Fruit fly (Drosophila melanogaster) whole organism, embryonic: ENCODE measurements around the gene Swip-1.

Experiments used
- Atf6 ChIP-seq: fragments of 200-800 bp; sonication (Bioruptor generic); IDR thresholded peaks from 2 replicates; pipeline ENCODE4 v1.3.6; 2022; ENCODE audit warnings: missing biosample characterization, missing genetic modification characterization
- CG10147 ChIP-seq: fragments of 200-800 bp; sonication (Bioruptor generic); optimal IDR thresholded peaks from 2 replicates; lab custom pipeline; 2019; ENCODE audit warnings: missing biosample characterization, mild to moderate bottlenecking, missing genetic modification characterization, moderate library complexity
- CG10274 ChIP-seq: fragments of 200-800 bp; sonication (Bioruptor generic); optimal IDR thresholded peaks from 3 replicates; lab custom pipeline; 2017; ENCODE audit warnings: missing biosample characterization, mild to moderate bottlenecking, missing genetic modification characterization
- CG10366 ChIP-seq: fragments of 200-800 bp; sonication (Bioruptor generic); IDR thresholded peaks from 2 replicates; pipeline ENCODE4 v1.3.6; 2022; ENCODE audit warnings: missing biosample characterization, missing genetic modification characterization
- CG10462 ChIP-seq: fragments of 200-800 bp; sonication (Bioruptor generic); optimal IDR thresholded peaks from 2 replicates; lab custom pipeline; 2016; ENCODE audit warnings: missing biosample characterization, missing genetic modification characterization
- CG10543 ChIP-seq: fragments of 200-800 bp; sonication (Bioruptor generic); optimal IDR thresholded peaks from 3 replicates; lab custom pipeline; 2017; ENCODE audit warnings: missing biosample characterization, mild to moderate bottlenecking, missing genetic modification characterization, moderate library complexity
- CG12659 ChIP-seq: fragments of 200-800 bp; sonication (Bioruptor generic); optimal IDR thresholded peaks from 3 replicates; lab custom pipeline; 2017; ENCODE audit warnings: mild to moderate bottlenecking, missing biosample characterization, missing genetic modification reagents, missing genetic modification characterization
- CG14667 ChIP-seq: fragments of 200-800 bp; sonication (Bioruptor generic); IDR thresholded peaks from 2 replicates; pipeline ENCODE4 v1.3.6; 2022; ENCODE audit warnings: missing biosample characterization, missing genetic modification characterization
- CG14710 ChIP-seq: fragments of 200-800 bp; sonication (Bioruptor generic); optimal IDR thresholded peaks from 3 replicates; lab custom pipeline; 2019; ENCODE audit warnings: missing biosample characterization, mild to moderate bottlenecking, missing genetic modification characterization, moderate library complexity
- CG14860 ChIP-seq: fragments of 200-800 bp; sonication (Bioruptor generic); IDR thresholded peaks from 3 replicates; pipeline ENCODE4 v1.3.6; 2022; ENCODE audit warnings: missing biosample characterization, missing genetic modification characterization; ENCODE audit not compliant: partially characterized antibody
- CG1529 ChIP-seq: fragments of 200-800 bp; sonication (Bioruptor generic); optimal IDR thresholded peaks from 3 replicates; lab custom pipeline; 2018; ENCODE audit warnings: missing biosample characterization, missing genetic modification characterization
- CG17328 ChIP-seq: fragments of 200-800 bp; sonication (Bioruptor generic); IDR thresholded peaks from 2 replicates; pipeline ENCODE4 v1.3.6; 2022; ENCODE audit warnings: missing biosample characterization, missing genetic modification characterization
- CG2202 ChIP-seq: fragments of 200-800 bp; sonication (Bioruptor generic); optimal IDR thresholded peaks from 2 replicates; lab custom pipeline; 2018; ENCODE audit warnings: missing biosample characterization, mild to moderate bottlenecking, missing genetic modification characterization
- CG32532 ChIP-seq: fragments of 200-800 bp; sonication (Bioruptor generic); IDR thresholded peaks from 2 replicates; pipeline ENCODE4 v1.3.6; 2022; ENCODE audit warnings: missing biosample characterization, missing genetic modification characterization
- CG32772 ChIP-seq: fragments of 200-800 bp; sonication (Bioruptor generic); IDR thresholded peaks from 2 replicates; pipeline ENCODE4 v1.3.6; 2022; ENCODE audit warnings: missing biosample characterization, missing genetic modification characterization
- CG33213 ChIP-seq: fragments of 200-800 bp; sonication (Bioruptor generic); optimal IDR thresholded peaks from 3 replicates; lab custom pipeline; 2016; ENCODE audit warnings: missing biosample characterization, missing genetic modification characterization
- CG6254 ChIP-seq: fragments of 200-800 bp; sonication (Bioruptor generic); optimal IDR thresholded peaks from 3 replicates; lab custom pipeline; 2017; ENCODE audit warnings: mild to moderate bottlenecking, missing biosample characterization, missing genetic modification reagents, missing genetic modification characterization
- CG6689 ChIP-seq: fragments of 200-800 bp; sonication (Bioruptor generic); IDR thresholded peaks from 2 replicates; pipeline ENCODE4 v1.3.6; 2022; ENCODE audit warnings: missing biosample characterization, missing genetic modification characterization
- CG7745 ChIP-seq: fragments of 200-800 bp; sonication (Bioruptor generic); optimal IDR thresholded peaks from 2 replicates; lab custom pipeline; 2018; ENCODE audit warnings: missing biosample characterization, mild to moderate bottlenecking, missing genetic modification characterization, moderate library complexity
- CG9727 ChIP-seq: fragments of 200-800 bp; sonication (Bioruptor generic); optimal IDR thresholded peaks from 3 replicates; lab custom pipeline; 2017; ENCODE audit warnings: missing biosample characterization, mild to moderate bottlenecking, missing genetic modification characterization
- CkIIα-i1 ChIP-seq: fragments of 200-800 bp; sonication (Bioruptor generic); IDR thresholded peaks from 2 replicates; pipeline ENCODE4 v1.3.6; 2022; ENCODE audit warnings: missing biosample characterization, missing genetic modification characterization
- Dbx ChIP-seq: fragments of 200-800 bp; sonication (Bioruptor generic); IDR thresholded peaks from 3 replicates; pipeline ENCODE4 v1.3.6; 2022; ENCODE audit warnings: missing biosample characterization, missing genetic modification characterization
- Dfd ChIP-seq, 2 experiments: fragments of >200 bp; optimal IDR thresholded peaks; 2 replicates each; lab custom pipeline; 2017; ENCODE audit warnings: missing biosample characterization in 2 of 2, missing genetic modification characterization in 2 of 2
- Drgx ChIP-seq: fragments of 200-800 bp; sonication (Bioruptor generic); IDR thresholded peaks from 2 replicates; pipeline ENCODE4 v1.3.6; 2022; ENCODE audit warnings: missing biosample characterization, missing genetic modification characterization
- H15 ChIP-seq: fragments of 200-800 bp; sonication (Bioruptor generic); IDR thresholded peaks from 3 replicates; pipeline ENCODE4 v1.3.6; 2022; ENCODE audit warnings: missing biosample characterization, missing genetic modification characterization
- Hr51 ChIP-seq, 2 experiments: fragments of 200-800 bp; sonication (Bioruptor generic); optimal IDR thresholded peaks; 2 replicates in 1 of 2; 3 replicates in 1 of 2; lab custom pipeline; 2016 to 2018; ENCODE audit warnings: missing biosample characterization in 2 of 2, missing genetic modification characterization in 2 of 2, mild to moderate bottlenecking in 1 of 2, moderate library complexity in 1 of 2
- Hsf ChIP-seq: fragments of 200-800 bp; sonication (Bioruptor generic); optimal IDR thresholded peaks from 3 replicates; lab custom pipeline; 2016; ENCODE audit warnings: missing biosample characterization, missing genetic modification characterization
- MBD-R2 ChIP-seq: fragments of 200-800 bp; sonication (Bioruptor generic); IDR thresholded peaks from 2 replicates; pipeline ENCODE4 v1.3.6; 2022; ENCODE audit warnings: missing biosample characterization, missing genetic modification characterization
- NC2α ChIP-seq: fragments of 200-800 bp; sonication (Bioruptor generic); optimal IDR thresholded peaks from 2 replicates; lab custom pipeline; 2016; ENCODE audit warnings: missing biosample characterization, missing genetic modification characterization
- Nf-YB ChIP-seq: fragments of 200-800 bp; sonication (Bioruptor generic); optimal IDR thresholded peaks from 3 replicates; lab custom pipeline; 2019; ENCODE audit warnings: missing biosample characterization, mild to moderate bottlenecking, missing genetic modification characterization, moderate library complexity
- Nf-YC ChIP-seq: fragments of 200-800 bp; optimal IDR thresholded peaks from 3 replicates; lab custom pipeline; 2019; ENCODE audit warnings: missing biosample characterization, mild to moderate bottlenecking, missing genetic modification characterization, moderate library complexity
- Ptx1 ChIP-seq: fragments of 200-800 bp; sonication (Bioruptor generic); IDR thresholded peaks from 2 replicates; pipeline ENCODE4 v1.3.6; 2022; ENCODE audit warnings: missing biosample characterization, missing genetic modification characterization
- Sry-β ChIP-seq: fragments of 200-800 bp; sonication (Bioruptor generic); optimal IDR thresholded peaks from 2 replicates; lab custom pipeline; 2018; ENCODE audit warnings: missing biosample characterization, mild to moderate bottlenecking, missing genetic modification characterization, moderate library complexity
- Ssrp ChIP-seq: fragments of 200-800 bp; sonication (Bioruptor generic); optimal IDR thresholded peaks from 2 replicates; lab custom pipeline; 2018; ENCODE audit warnings: missing biosample characterization, mild to moderate bottlenecking, missing genetic modification characterization, moderate library complexity
- TFAM ChIP-seq: fragments of 200-800 bp; sonication (Bioruptor generic); optimal IDR thresholded peaks from 2 replicates; lab custom pipeline; 2017; ENCODE audit warnings: missing biosample characterization, missing genetic modification characterization, inconsistent platforms
- bab2 ChIP-seq: fragments of 200-800 bp; sonication (Bioruptor generic); optimal IDR thresholded peaks from 2 replicates; lab custom pipeline; 2016; ENCODE audit warnings: missing biosample characterization, missing genetic modification characterization
- crp ChIP-seq, 2 experiments: fragments of 200-800 bp; sonication (Bioruptor generic); optimal IDR thresholded peaks; 2 replicates in 1 of 2; 3 replicates in 1 of 2; lab custom pipeline; 2017; ENCODE audit warnings: missing biosample characterization in 2 of 2, missing genetic modification characterization in 2 of 2, mild to moderate bottlenecking in 1 of 2, moderate library complexity in 1 of 2
- dm ChIP-seq: fragments of 200-800 bp; sonication (Bioruptor generic); optimal IDR thresholded peaks from 3 replicates; lab custom pipeline; 2016; ENCODE audit warnings: missing biosample characterization, missing genetic modification characterization
- grau ChIP-seq: fragments of 200-800 bp; optimal IDR thresholded peaks from 3 replicates; lab custom pipeline; 2019; ENCODE audit warnings: missing biosample characterization, mild to moderate bottlenecking, missing genetic modification characterization, moderate library complexity
- hbn ChIP-seq: fragments of 200-800 bp; sonication (Bioruptor generic); IDR thresholded peaks from 2 replicates; pipeline ENCODE4 v1.3.6; 2022; ENCODE audit warnings: missing biosample characterization, missing genetic modification characterization; ENCODE audit not compliant: partially characterized antibody
- insv ChIP-seq, 2 experiments: fragments of 200-800 bp; sonication (Bioruptor generic); optimal IDR thresholded peaks; 3 replicates each; lab custom pipeline; 2016 to 2018; ENCODE audit warnings: missing biosample characterization in 2 of 2, missing genetic modification characterization in 2 of 2
- lab ChIP-seq: fragments of 200-800 bp; sonication (Bioruptor generic); optimal IDR thresholded peaks from 3 replicates; lab custom pipeline; 2017; ENCODE audit warnings: missing biosample characterization, missing genetic modification characterization, mild to moderate bottlenecking, moderate library complexity, missing genetic modification reagents
- lbe ChIP-seq: fragments of 200-800 bp; sonication (Bioruptor generic); optimal IDR thresholded peaks from 2 replicates; lab custom pipeline; 2016; ENCODE audit warnings: missing biosample characterization, mild to moderate bottlenecking, missing genetic modification characterization
- lmd ChIP-seq: fragments of 200-800 bp; sonication (Bioruptor generic); IDR thresholded peaks from 2 replicates; pipeline ENCODE4 v1.3.6; 2022; ENCODE audit warnings: missing biosample characterization, missing genetic modification characterization
- org-1 ChIP-seq: fragments of 200-800 bp; sonication (Bioruptor generic); optimal IDR thresholded peaks from 2 replicates; lab custom pipeline; 2017; ENCODE audit warnings: missing biosample characterization, missing genetic modification characterization
- pnt ChIP-seq: fragments of 200-800 bp; sonication (Bioruptor generic); optimal IDR thresholded peaks from 3 replicates; lab custom pipeline; 2016; ENCODE audit warnings: missing biosample characterization, missing genetic modification characterization
- sr ChIP-seq: fragments of 200-800 bp; sonication (Bioruptor generic); IDR thresholded peaks from 3 replicates; pipeline ENCODE4 v1.3.6; 2022; ENCODE audit warnings: missing biosample characterization, missing genetic modification characterization
- stc ChIP-seq: fragments of 200-800 bp; sonication (Bioruptor generic); IDR thresholded peaks from 2 replicates; pipeline ENCODE4 v1.3.6; 2022; ENCODE audit warnings: missing biosample characterization, missing genetic modification characterization
- tgo ChIP-seq: fragments of 200-800 bp; sonication (Bioruptor generic); IDR thresholded peaks from 3 replicates; pipeline ENCODE4 v1.3.6; 2022; ENCODE audit warnings: missing biosample characterization, missing genetic modification characterization

Swip-1 gene

DNA sequence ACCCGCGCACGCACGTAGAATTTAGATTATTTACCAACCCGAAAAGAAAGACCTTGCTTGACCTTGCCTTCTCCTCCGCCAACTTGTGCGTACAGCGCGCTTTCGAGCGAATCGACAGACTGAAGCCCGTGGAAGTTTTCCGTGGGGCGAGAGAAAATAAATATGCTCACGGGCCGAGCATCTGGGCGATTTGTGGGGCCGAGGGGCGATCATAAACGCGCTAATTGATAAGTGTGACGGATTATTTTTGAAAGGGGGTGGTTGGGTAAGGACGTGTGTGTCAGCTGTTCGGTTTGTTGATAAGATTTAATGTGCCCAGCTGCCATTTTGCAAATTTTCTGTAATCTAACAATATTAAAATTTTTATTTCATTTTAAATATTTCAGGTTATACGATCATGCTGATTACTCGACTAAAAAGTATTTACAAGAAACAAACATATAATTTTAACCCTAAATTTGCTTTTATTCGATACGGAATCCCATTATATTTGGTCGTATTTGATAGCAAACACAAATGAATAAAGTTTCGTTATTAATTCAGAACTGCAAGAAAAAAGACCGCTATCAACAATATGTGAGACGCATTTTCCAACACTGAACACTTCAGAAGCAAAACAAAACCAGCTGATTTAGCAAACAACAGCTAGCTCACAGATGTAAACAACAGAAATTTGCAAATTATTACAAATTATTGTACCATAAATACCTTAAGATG is 12.9 kb downstream of the Swip-1 start, which contains the start of the genes L2HGDH and CG10431 (continued):
- TF ChIP-seq Dbx, result 0 out of 3 replicates have a peak, but pooled peaks have one; percentile 27
- TF ChIP-seq CG10462 (GFP tag; lab: Kevin White, UChicago), result peak; percentile 31
- TF ChIP-seq hbn, result no peak; the same call in 1 of the 2 replicates
- TF ChIP-seq Nf-YC (tag; lab: Kevin White, UChicago), result peak; percentile 67
- TF ChIP-seq CG6254 (GFP tag; lab: Kevin White, UChicago), result peak; percentile 34
- TF ChIP-seq bab2 (GFP tag; lab: Kevin White, UChicago), result peak; percentile 18
- TF ChIP-seq dm (GFP tag; lab: Kevin White, UChicago), result peak; percentile 42
- TF ChIP-seq MBD-R2, result peak; percentile 63
- no peak for TF ChIP-seq CG33213
- TF ChIP-seq CG10147 (GFP tag; lab: Kevin White, UChicago), result peak; percentile 50
- peak; percentile 30; the same call in 1 of the 2 replicates for TF ChIP-seq stc (GFP tag; lab: Robert Waterston, UW)
- peak; percentile 35 for TF ChIP-seq CG1529 (GFP tag; lab: Kevin White, UChicago)
- peak; percentile 77 for TF ChIP-seq lbe
- no peak for TF ChIP-seq TFAM (GFP tag; lab: Kevin White, UChicago)
- TF ChIP-seq CkIIα-i1 (GFP tag; lab: Robert Waterston, UW), result no peak
- peak; percentile 8 for TF ChIP-seq pnt
- TF ChIP-seq Drgx (GFP tag; lab: Robert Waterston, UW), result 0 out of 2 replicates have a peak, but pooled peaks have one; percentile 11
- peak; percentile 85 for TF ChIP-seq lab (GFP tag; lab: Kevin White, UChicago)
- TF ChIP-seq CG14860 (GFP tag; lab: Robert Waterston, UW), result no peak
- peak; percentile 54 for TF ChIP-seq CG9727 (GFP tag; lab: Kevin White, UChicago)
- TF ChIP-seq Ptx1 (GFP tag; lab: Robert Waterston, UW), result peak; percentile 60
- TF ChIP-seq Nf-YB (GFP tag; lab: Kevin White, UChicago), result peak; percentile 37
- TF ChIP-seq NC2α (GFP tag; lab: Kevin White, UChicago), result no peak
- TF ChIP-seq Dfd (GFP tag; optimal IDR thresholded peaks at IDR 0.05; lab: Kevin White, UChicago), result no peak
- TF ChIP-seq sr (GFP tag; lab: Robert Waterston, UW), result no peak
- TF ChIP-seq org-1 (GFP tag; lab: Kevin White, UChicago), result peak; percentile 1
- 0 out of 2 replicates have a peak, but pooled peaks have one; percentile 21 for TF ChIP-seq lmd (GFP tag; lab: Robert Waterston, UW)
- peak; percentile 4 for TF ChIP-seq CG2202 (tag; lab: Kevin White, UChicago)
- peak in 1 of 2 experiments; percentile 69 for TF ChIP-seq Hr51 (GFP tag; optimal IDR thresholded peaks at IDR 0.05; lab: Kevin White, UChicago)
- TF ChIP-seq Ssrp, result peak; percentile 47
- no peak for TF ChIP-seq CG10366
- TF ChIP-seq CG12659, result peak; percentile 80
- TF ChIP-seq CG10274 (GFP tag; lab: Kevin White, UChicago), result no peak
- peak in 1 of 2 experiments; percentile 63 for TF ChIP-seq insv (GFP tag; optimal IDR thresholded peaks at IDR 0.05; lab: Kevin White, UChicago)
- TF ChIP-seq tgo (GFP tag; lab: Robert Waterston, UW), result peak; percentile 32; the same call in 1 of the 3 replicates
- TF ChIP-seq CG32532, result peak; percentile 46
- TF ChIP-seq CG10543 (GFP tag; lab: Kevin White, UChicago), result peak; percentile 92
- no peak for TF ChIP-seq H15
- TF ChIP-seq crp (GFP tag; optimal IDR thresholded peaks at IDR 0.05; lab: Kevin White, UChicago), result peak; percentile 71 to 97
- TF ChIP-seq CG7745 (tag; lab: Kevin White, UChicago), result no peak
- no peak for TF ChIP-seq CG17328
- TF ChIP-seq Sry-β, result no peak
- TF ChIP-seq Atf6, result peak; percentile 56; the same call in 1 of the 2 replicates
- no peak for TF ChIP-seq CG14667 (GFP tag; lab: Robert Waterston, UW)
- peak; percentile 67 for TF ChIP-seq grau (tag; lab: Kevin White, UChicago)
- TF ChIP-seq Hsf (GFP tag; lab: Kevin White, UChicago), result peak; percentile 59
- TF ChIP-seq CG14710 (tag; lab: Kevin White, UChicago), result peak; percentile 83
- TF ChIP-seq CG6689, result no peak; the same call in 1 of the 2 replicates
- no peak for TF ChIP-seq CG32772
